Worm (Caenorhabditis elegans) whole organism, mixed stage, embryonic: ENCODE data around the gene F37C12.14.

Source experiments
- bed-3 ChIP-seq: fragments of 200-800 bp; sonication (Bioruptor generic); optimal IDR thresholded peaks from 3 replicates; lab custom pipeline; 2018; ENCODE audit warnings: mild to moderate bottlenecking, missing genetic modification characterization, moderate library complexity, missing compliant biosample characterization
- ceh-39 ChIP-seq: fragments of 150-350 bp; optimal IDR thresholded peaks from 2 replicates; lab custom pipeline; 2014; ENCODE audit warnings: missing biosample characterization, missing genetic modification characterization
- ceh-83 ChIP-seq: fragments of 200-800 bp; sonication (Bioruptor generic); optimal IDR thresholded peaks from 2 replicates; lab custom pipeline; 2018; ENCODE audit warnings: mild to moderate bottlenecking, missing genetic modification characterization, missing compliant biosample characterization
- ces-1 ChIP-seq: fragments of 150-350 bp; optimal IDR thresholded peaks from 2 replicates; lab custom pipeline; 2014; ENCODE audit warnings: missing biosample characterization, missing genetic modification reagents, missing genetic modification characterization
- drap-1 ChIP-seq: fragments of 200-800 bp; sonication (Bioruptor generic); optimal IDR thresholded peaks from 3 replicates; lab custom pipeline; 2018; ENCODE audit warnings: mild to moderate bottlenecking, missing genetic modification characterization, missing compliant biosample characterization
- ham-2 ChIP-seq: fragments of 200-800 bp; sonication (Bioruptor generic); optimal IDR thresholded peaks from 2 replicates; lab custom pipeline; 2018; ENCODE audit warnings: mild to moderate bottlenecking, missing genetic modification characterization, missing compliant biosample characterization
- hlh-1 ChIP-seq: fragments of 150-350 bp; optimal IDR thresholded peaks from 2 replicates; lab custom pipeline; 2014; ENCODE audit warnings: missing biosample characterization, missing genetic modification reagents, missing genetic modification characterization
- lin-32 ChIP-seq: fragments of 200-800 bp; sonication (Bioruptor generic); optimal IDR thresholded peaks from 2 replicates; lab custom pipeline; 2018; ENCODE audit warnings: mild to moderate bottlenecking, missing genetic modification characterization, missing compliant biosample characterization
- lsy-2 ChIP-seq: fragments of 150-350 bp; optimal IDR thresholded peaks from 2 replicates; lab custom pipeline; 2014; ENCODE audit warnings: missing biosample characterization, missing genetic modification characterization
- mab-5 ChIP-seq: fragments of 150-350 bp; optimal IDR thresholded peaks from 2 replicates; lab custom pipeline; 2014; ENCODE audit warnings: missing biosample characterization, missing genetic modification characterization
- mls-2 ChIP-seq: sonication (generic microtip); optimal IDR thresholded peaks from 2 replicates; lab custom pipeline; 2016; ENCODE audit warnings: mild to moderate bottlenecking, missing genetic modification characterization, moderate library complexity, missing compliant biosample characterization
- nhr-12 ChIP-seq: fragments of 150-350 bp; optimal IDR thresholded peaks from 2 replicates; lab custom pipeline; 2014; ENCODE audit warnings: missing biosample characterization, missing genetic modification characterization
- nhr-237 ChIP-seq: fragments of 150-350 bp; optimal IDR thresholded peaks from 2 replicates; lab custom pipeline; 2014; ENCODE audit warnings: missing biosample characterization, missing genetic modification characterization
- nhr-28 ChIP-seq: fragments of 150-350 bp; optimal IDR thresholded peaks from 2 replicates; lab custom pipeline; 2014; ENCODE audit warnings: missing biosample characterization, missing genetic modification characterization
- nhr-76 ChIP-seq: sonication (generic microtip); optimal IDR thresholded peaks from 2 replicates; lab custom pipeline; 2017; ENCODE audit warnings: missing biosample characterization, missing genetic modification characterization
- pha-4 ChIP-seq: fragments of 150-350 bp; optimal IDR thresholded peaks from 2 replicates; lab custom pipeline; 2018; ENCODE audit warnings: missing biosample characterization, missing genetic modification reagents, missing genetic modification characterization
- sem-2 ChIP-seq: fragments of 200-800 bp; sonication (Bioruptor generic); optimal IDR thresholded peaks from 2 replicates; lab custom pipeline; 2018; ENCODE audit warnings: mild to moderate bottlenecking, missing genetic modification characterization, missing compliant biosample characterization
- sptf-1 ChIP-seq: sonication (generic microtip); optimal IDR thresholded peaks from 2 replicates; lab custom pipeline; 2017; ENCODE audit warnings: mild to moderate bottlenecking, missing genetic modification characterization, moderate library complexity, missing compliant biosample characterization
- unc-120 ChIP-seq: sonication (generic microtip); optimal IDR thresholded peaks from 2 replicates; lab custom pipeline; 2017; ENCODE audit warnings: missing genetic modification characterization, missing compliant biosample characterization; ENCODE audit not compliant: poor library complexity, severe bottlenecking
- unc-39 ChIP-seq: fragments of 150-350 bp; optimal IDR thresholded peaks from 2 replicates; lab custom pipeline; 2014; ENCODE audit warnings: missing biosample characterization, missing genetic modification characterization
- unc-62 ChIP-seq: fragments of 150-350 bp; optimal IDR thresholded peaks from 2 replicates; lab custom pipeline; 2014; ENCODE audit warnings: missing biosample characterization, missing genetic modification reagents, missing genetic modification characterization
- zip-8 ChIP-seq: fragments of 150-350 bp; optimal IDR thresholded peaks from 2 replicates; lab custom pipeline; 2014; ENCODE audit warnings: missing biosample characterization, missing genetic modification characterization
- ztf-11 ChIP-seq: fragments of 150-350 bp; optimal IDR thresholded peaks from 2 replicates; lab custom pipeline; 2014; ENCODE audit warnings: missing biosample characterization, missing genetic modification characterization

The F37C12.14 gene

ce11 chrIII:7138178-7138577 is 47.2 kb downstream of the F37C12.14 start, which contains the start of gene B0280.11:
B0280.11 (minus strand) TSS chrIII:7138278.
- TF ChIP-seq sptf-1 (tag; lab: Kevin White, UChicago) (no peak), sem-2 (GFP tag; lab: Kevin White, UChicago) (no peak), lin-32 (GFP tag; lab: Kevin White, UChicago) (no peak), pha-4 (tag; lab: Kevin White, UChicago) (no peak), ceh-39 (no peak), lsy-2 (no peak), nhr-76 (tag; lab: Kevin White, UChicago) (no peak), bed-3 (GFP tag; lab: Kevin White, UChicago) (no peak), hlh-1 (tag; lab: Kevin White, UChicago) (no peak), mls-2 (tag; lab: Kevin White, UChicago) (no peak), unc-120 (tag; lab: Kevin White, UChicago) (no peak), unc-62 (GFP tag; lab: Kevin White, UChicago) (no peak), mab-5 (tag; lab: Kevin White, UChicago) (no peak), ham-2 (no peak), zip-8 (no peak), nhr-12 (tag; lab: Kevin White, UChicago) (no peak), ces-1 (GFP tag; lab: Kevin White, UChicago) (no peak), ceh-83 (GFP tag; lab: Kevin White, UChicago) (no peak)
- TF ChIP-seq, all 35 proteins: peak for 0

- TF ChIP-seq bed-3 (GFP tag; lab: Kevin White, UChicago) = no peak
- no peak for TF ChIP-seq mab-5 (tag; lab: Kevin White, UChicago)
- TF ChIP-seq drap-1 (GFP tag; lab: Kevin White, UChicago) = no peak
- no peak for TF ChIP-seq lsy-2
- TF ChIP-seq nhr-237 (tag; lab: Kevin White, UChicago) = no peak
- no peak for TF ChIP-seq ham-2
- TF ChIP-seq unc-39 (tag; lab: Kevin White, UChicago) = no peak
- no peak for TF ChIP-seq nhr-28 (tag; lab: Kevin White, UChicago)
- no peak for TF ChIP-seq ztf-11 (tag; lab: Kevin White, UChicago)
- TF ChIP-seq nhr-12 (tag; lab: Kevin White, UChicago) = no peak
- no peak for TF ChIP-seq sptf-1 (tag; lab: Kevin White, UChicago)
Measured at ce11 chrIII:7136015-7136414, 49.4 kb downstream of the F37C12.14 start, which contains the start of gene B0280.17. B0280.17 (minus strand) TSS chrIII:7136115.
